Worm (Caenorhabditis elegans): ENCODE measurements around the gene C09E8.6.

The C09E8.6 gene

DNA sequence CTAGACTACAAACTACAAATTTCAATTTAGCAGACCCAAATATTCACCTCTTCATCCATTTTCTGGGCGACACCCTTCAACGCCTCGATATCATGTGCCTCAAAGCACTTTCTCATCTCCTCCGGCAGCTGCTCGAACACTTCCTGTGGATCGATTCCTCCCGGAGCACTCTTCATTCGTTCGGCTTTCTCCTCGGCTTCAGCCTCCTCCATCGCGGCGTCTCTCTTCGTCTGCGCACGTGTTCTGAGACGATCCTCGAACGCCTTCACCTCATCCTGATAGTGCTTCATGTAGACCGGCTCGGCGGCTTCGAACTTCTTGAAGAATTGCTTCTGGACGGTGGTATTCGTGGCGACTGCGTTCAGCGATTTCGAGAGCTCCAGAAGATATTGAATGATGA is 22.5 kb downstream of the C09E8.6 start:
- TF ChIP-seq zip-8 (tag; optimal IDR thresholded peaks at IDR 0.05) (no peak), lsy-2 (tag; optimal IDR thresholded peaks at IDR 0.05) (no peak), flh-1 (GFP tag; optimal IDR thresholded peaks at IDR 0.05) (no peak)

DNA sequence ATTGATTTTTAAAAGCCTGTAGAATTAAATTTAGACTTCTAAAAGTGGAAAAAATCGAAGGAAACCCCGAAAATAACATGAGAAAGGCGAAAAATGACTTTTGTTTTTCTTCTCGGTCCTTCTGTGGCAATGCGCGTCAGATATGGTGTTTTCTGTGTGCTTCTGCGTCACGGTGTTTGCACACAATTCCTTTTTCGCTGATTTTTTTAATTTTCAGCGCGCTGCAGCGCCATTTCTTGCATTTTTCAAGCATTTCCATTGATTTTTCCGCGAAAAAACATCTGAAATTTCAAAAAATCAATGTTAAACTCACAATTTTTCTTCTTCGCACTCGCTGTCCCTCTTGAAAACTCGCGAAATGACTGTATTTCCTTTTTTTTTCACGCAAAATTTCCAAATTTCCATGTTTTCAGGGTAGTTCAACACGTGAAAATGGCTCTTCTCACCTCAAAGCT is 23.9 kb downstream of the C09E8.6 start, which contains the start of the genes cdc-37 and W08F4.3:
Gene cdc-37 (minus strand): TSS at position 405 of the 455 bp plus-strand sequence.
Gene W08F4.3 (plus strand): TSS at position 414 of the 455 bp plus-strand sequence.
- TF ChIP-seq ceh-43 (GFP tag; optimal IDR thresholded peaks at IDR 0.05) (no peak), lin-13 (tag; optimal IDR thresholded peaks at IDR 0.05) (no peak), mls-2 (tag; optimal IDR thresholded peaks at IDR 0.05) (no peak), nhr-12 (tag; optimal IDR thresholded peaks at IDR 0.05) (no peak), ceh-39 (tag; optimal IDR thresholded peaks at IDR 0.05) (no peak), unc-62 (GFP tag; optimal IDR thresholded peaks at IDR 0.05) (no peak), nhr-237 (tag; optimal IDR thresholded peaks at IDR 0.05) (no peak), ceh-83 (GFP tag; optimal IDR thresholded peaks at IDR 0.05) (no peak), unc-120 (tag; optimal IDR thresholded peaks at IDR 0.05; ENCODE audit: poor library complexity, severe bottlenecking) (peak; percentile 98), blmp-1 (tag; optimal IDR thresholded peaks at IDR 0.05) (no peak), mab-5 (tag; optimal IDR thresholded peaks at IDR 0.05) (no peak), ham-2 (GFP tag; optimal IDR thresholded peaks at IDR 0.05) (no peak), mep-1 (tag; optimal IDR thresholded peaks at IDR 0.05) (no peak), ces-1 (GFP tag; optimal IDR thresholded peaks at IDR 0.05) (peak; percentile 31)

DNA sequence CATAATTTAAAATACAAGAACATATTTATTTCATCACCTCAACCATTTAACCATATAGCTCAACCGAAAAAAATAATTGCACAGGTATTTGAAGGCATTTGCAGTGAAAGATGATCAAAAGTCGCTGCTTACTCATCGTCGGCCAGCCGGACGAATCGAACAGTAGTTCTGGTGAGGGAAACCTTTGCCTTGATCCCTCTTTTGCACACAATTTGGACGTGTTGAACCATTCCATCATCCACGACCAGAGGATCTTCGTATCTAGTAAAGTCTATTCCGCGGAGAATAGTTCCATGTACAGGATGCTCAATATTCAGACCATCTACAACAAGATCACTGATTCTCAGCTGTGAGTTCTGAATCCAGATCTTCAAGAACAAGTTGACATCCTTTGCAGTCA is 25.7 kb downstream of the C09E8.6 start:
- TF ChIP-seq sem-2 (GFP tag; optimal IDR thresholded peaks at IDR 0.05) (no peak), nhr-12 (tag; optimal IDR thresholded peaks at IDR 0.05) (no peak), unc-39 (tag; optimal IDR thresholded peaks at IDR 0.05) (no peak), elt-1 (tag; optimal IDR thresholded peaks at IDR 0.05; ENCODE audit: borderline replicate concordance, insufficient read depth) (no peak), unc-62 (GFP tag; optimal IDR thresholded peaks at IDR 0.05) (no peak), ceh-43 (GFP tag; optimal IDR thresholded peaks at IDR 0.05) (no peak), mab-5 (tag; optimal IDR thresholded peaks at IDR 0.05) (no peak), ces-1 (GFP tag; optimal IDR thresholded peaks at IDR 0.05) (no peak), unc-120 (tag; optimal IDR thresholded peaks at IDR 0.05; ENCODE audit: poor library complexity, severe bottlenecking) (no peak), mep-1 (tag; optimal IDR thresholded peaks at IDR 0.05) (no peak), bed-3 (GFP tag; optimal IDR thresholded peaks at IDR 0.05) (no peak), nhr-237 (tag; optimal IDR thresholded peaks at IDR 0.05) (no peak)

DNA sequence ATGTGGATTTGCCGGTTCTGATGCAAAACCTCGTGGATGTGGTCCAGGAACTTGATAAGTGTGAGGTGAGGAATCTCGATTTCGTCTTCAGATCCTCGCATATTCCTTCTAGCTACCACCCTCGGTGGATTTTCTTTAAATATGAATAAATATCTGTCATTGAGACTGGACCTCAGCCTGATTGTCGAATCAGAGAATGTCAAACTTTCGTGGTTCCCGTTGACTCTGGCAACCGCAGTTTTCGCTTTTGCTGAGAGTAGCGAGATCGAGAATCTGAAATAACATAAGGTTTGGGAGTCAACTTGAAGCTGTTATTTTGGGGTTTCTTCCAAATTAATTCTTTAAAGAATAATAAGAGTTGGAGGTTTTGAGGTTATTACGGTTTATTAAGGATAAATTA is 26.4 kb downstream of the C09E8.6 start, which contains the start of gene fbxb-14:
Gene fbxb-14 (minus strand): TSS at position 101 of the 400 bp plus-strand sequence.
- no peak for TF ChIP-seq mab-5 (tag; optimal IDR thresholded peaks at IDR 0.05)
- no peak for TF ChIP-seq ceh-43 (GFP tag; optimal IDR thresholded peaks at IDR 0.05)
- no peak for TF ChIP-seq unc-120 (tag; optimal IDR thresholded peaks at IDR 0.05; ENCODE audit: poor library complexity, severe bottlenecking)
- no peak for TF ChIP-seq ces-1 (GFP tag; optimal IDR thresholded peaks at IDR 0.05)
- TF ChIP-seq blmp-1 (tag; optimal IDR thresholded peaks at IDR 0.05), result no peak
- TF ChIP-seq cnd-1 (tag; optimal IDR thresholded peaks at IDR 0.05), result no peak
- TF ChIP-seq M03D4.4 (tag; optimal IDR thresholded peaks at IDR 0.05), result no peak
- TF ChIP-seq drap-1 (GFP tag; optimal IDR thresholded peaks at IDR 0.05), result no peak
- no peak for TF ChIP-seq nhr-12 (tag; optimal IDR thresholded peaks at IDR 0.05)
- TF ChIP-seq mep-1 (tag; optimal IDR thresholded peaks at IDR 0.05), result no peak
- no peak for TF ChIP-seq pha-4 (tag; optimal IDR thresholded peaks at IDR 0.05)

DNA sequence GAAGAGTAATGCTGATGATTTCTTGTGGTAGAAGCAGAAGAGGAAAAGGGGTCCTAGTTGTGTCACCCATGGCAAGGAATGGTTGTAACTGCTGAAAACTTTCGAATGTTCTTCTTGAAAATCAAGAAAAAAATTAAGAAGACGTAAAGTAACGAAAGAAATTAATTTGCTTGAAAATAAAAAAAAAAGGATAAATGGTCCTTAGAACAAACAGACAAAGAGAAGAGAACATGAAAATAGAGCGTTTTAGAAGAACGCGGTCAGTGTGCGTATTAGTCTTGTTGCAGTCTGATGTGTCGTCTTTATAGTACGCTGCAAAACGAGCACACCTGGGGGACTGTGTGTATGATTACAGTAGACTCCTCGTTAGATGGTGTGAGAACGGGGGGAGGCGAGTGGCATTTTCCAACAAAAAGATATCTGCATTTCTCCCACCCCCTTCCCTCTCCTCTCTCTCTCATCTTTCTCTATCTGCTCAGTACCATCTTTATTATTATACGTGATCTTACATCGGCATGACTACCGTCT is 28.1 kb downstream of the C09E8.6 start, which contains the start of the genes W08F4.12 and W08F4.13:
Gene W08F4.12 (minus strand): TSS at position 101 of the 528 bp plus-strand sequence.
Gene W08F4.13 (plus strand): TSS at position 478 of the 528 bp plus-strand sequence.
- TF ChIP-seq lin-13 (tag; optimal IDR thresholded peaks at IDR 0.05) (no peak), hlh-1 (tag; optimal IDR thresholded peaks at IDR 0.05) (no peak), pha-4 (tag; optimal IDR thresholded peaks at IDR 0.05) (no peak), nhr-237 (tag; optimal IDR thresholded peaks at IDR 0.05) (no peak), ceh-39 (tag; optimal IDR thresholded peaks at IDR 0.05) (no peak), sem-2 (GFP tag; optimal IDR thresholded peaks at IDR 0.05) (no peak), mab-5 (tag; optimal IDR thresholded peaks at IDR 0.05) (no peak), snpc-4 (tag; optimal IDR thresholded peaks at IDR 0.05) (no peak), nhr-28 (tag; optimal IDR thresholded peaks at IDR 0.05) (no peak)

DNA sequence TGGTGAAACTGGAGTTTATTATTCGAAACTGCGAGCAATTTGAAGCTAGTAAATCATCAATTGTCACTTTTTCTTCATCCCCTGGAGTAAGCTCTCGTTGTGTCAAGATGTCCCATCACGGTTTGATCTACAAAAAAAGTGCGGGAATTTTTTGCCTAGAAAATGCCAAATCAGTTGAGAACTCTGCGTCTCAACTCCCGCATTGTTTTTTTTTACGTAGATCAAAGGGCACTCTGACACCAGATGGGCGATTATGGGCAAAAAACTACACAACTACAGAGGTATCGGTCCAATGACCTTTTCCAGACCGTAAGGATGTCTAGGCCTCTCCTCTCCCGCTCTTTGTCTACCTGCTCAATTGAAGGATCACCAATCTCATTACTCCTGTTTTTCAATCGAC is 31.2 kb downstream of the C09E8.6 start, which contains the start of gene fbxb-34:
Gene fbxb-34 (plus strand): TSS at position 301 of the 400 bp plus-strand sequence.
- TF ChIP-seq ceh-83 (GFP tag; optimal IDR thresholded peaks at IDR 0.05) (no peak), zip-8 (tag; optimal IDR thresholded peaks at IDR 0.05) (no peak), lsy-2 (tag; optimal IDR thresholded peaks at IDR 0.05) (no peak), unc-62 (GFP tag; optimal IDR thresholded peaks at IDR 0.05) (no peak), blmp-1 (tag; optimal IDR thresholded peaks at IDR 0.05) (no peak), nhr-2 (tag; optimal IDR thresholded peaks at IDR 0.05) (no peak), nhr-28 (tag; optimal IDR thresholded peaks at IDR 0.05) (no peak), ces-1 (GFP tag; optimal IDR thresholded peaks at IDR 0.05) (no peak), sptf-1 (tag; optimal IDR thresholded peaks at IDR 0.05) (no peak), sem-2 (GFP tag; optimal IDR thresholded peaks at IDR 0.05) (no peak), nhr-12 (tag; optimal IDR thresholded peaks at IDR 0.05) (no peak)
